Worm (Caenorhabditis elegans) whole organism, late embryonic: ENCODE data around the gene pfut-1.

Experiments used
- C38D4.7 ChIP-seq: fragments of 200-800 bp; sonication (Bioruptor generic); optimal IDR thresholded peaks from 2 replicates; lab custom pipeline; 2018; ENCODE audit warnings: mild to moderate bottlenecking, missing genetic modification characterization, moderate library complexity, missing compliant biosample characterization
- F13H6.1 ChIP-seq: sonication (generic microtip); optimal IDR thresholded peaks from 2 replicates; lab custom pipeline; 2016; ENCODE audit warnings: missing genetic modification characterization, missing compliant biosample characterization
- K02D7.2 ChIP-seq: sonication (generic microtip); optimal IDR thresholded peaks from 2 replicates; lab custom pipeline; 2017; ENCODE audit warnings: mild to moderate bottlenecking, missing genetic modification characterization, missing compliant biosample characterization
- Y22D7AL.16 ChIP-seq: sonication (generic microtip); optimal IDR thresholded peaks from 2 replicates; lab custom pipeline; 2016; ENCODE audit warnings: missing genetic modification characterization, missing compliant biosample characterization
- ahr-1 ChIP-seq: sonication (generic microtip); optimal IDR thresholded peaks from 2 replicates; lab custom pipeline; 2016; ENCODE audit warnings: missing genetic modification characterization, missing compliant biosample characterization
- ama-1 ChIP-seq: fragments of 150-350 bp; optimal IDR thresholded peaks from 2 replicates; lab custom pipeline; 2014
- ceh-18 ChIP-seq: sonication (generic microtip); optimal IDR thresholded peaks from 2 replicates; lab custom pipeline; 2016; ENCODE audit warnings: missing genetic modification characterization, missing compliant biosample characterization
- ceh-2 ChIP-seq: sonication (generic microtip); optimal IDR thresholded peaks from 2 replicates; lab custom pipeline; 2016; ENCODE audit warnings: missing genotype, missing genetic modification characterization, missing compliant biosample characterization
- ceh-22 ChIP-seq: sonication (generic microtip); optimal IDR thresholded peaks from 2 replicates; lab custom pipeline; 2017; ENCODE audit warnings: missing biosample characterization, missing genetic modification characterization
- ceh-30 ChIP-seq: fragments of 150-350 bp; optimal IDR thresholded peaks from 2 replicates; lab custom pipeline; 2014; ENCODE audit warnings: missing biosample characterization, missing genetic modification characterization
- ceh-31 ChIP-seq: sonication (generic microtip); optimal IDR thresholded peaks from 2 replicates; lab custom pipeline; 2016; ENCODE audit warnings: missing genetic modification characterization, missing compliant biosample characterization
- ceh-34 ChIP-seq: sonication (generic microtip); optimal IDR thresholded peaks from 2 replicates; lab custom pipeline; 2016; ENCODE audit warnings: mild to moderate bottlenecking, missing genetic modification characterization, missing compliant biosample characterization
- che-1 ChIP-seq: sonication (generic microtip); optimal IDR thresholded peaks from 2 replicates; lab custom pipeline; 2016; ENCODE audit warnings: mild to moderate bottlenecking, missing genetic modification characterization, missing compliant biosample characterization
- dmd-4 ChIP-seq: sonication (generic microtip); optimal IDR thresholded peaks from 2 replicates; lab custom pipeline; 2016; ENCODE audit warnings: borderline replicate concordance, missing genetic modification characterization, missing compliant biosample characterization
- dve-1 ChIP-seq: sonication (generic microtip); optimal IDR thresholded peaks from 2 replicates; lab custom pipeline; 2017; ENCODE audit warnings: antibody characterized with exemption, mild to moderate bottlenecking, missing genetic modification characterization, missing compliant biosample characterization
- elt-2 ChIP-seq: sonication (generic microtip); optimal IDR thresholded peaks from 2 replicates; lab custom pipeline; 2016; ENCODE audit warnings: missing genetic modification reagents, missing genetic modification characterization, missing compliant biosample characterization
- ets-4 ChIP-seq: sonication (generic microtip); optimal IDR thresholded peaks from 2 replicates; lab custom pipeline; 2016; ENCODE audit warnings: missing genetic modification characterization, missing compliant biosample characterization
- eyg-1 ChIP-seq: sonication (generic microtip); optimal IDR thresholded peaks from 2 replicates; lab custom pipeline; 2016; ENCODE audit warnings: missing genotype, missing genetic modification characterization, missing compliant biosample characterization
- fax-1 ChIP-seq: sonication (generic microtip); optimal IDR thresholded peaks from 2 replicates; lab custom pipeline; 2016; ENCODE audit warnings: missing genotype, missing genetic modification characterization, missing compliant biosample characterization
- fkh-10 ChIP-seq: fragments of 150-350 bp; optimal IDR thresholded peaks from 2 replicates; lab custom pipeline; 2014; ENCODE audit warnings: missing biosample characterization, missing genetic modification reagents, missing genetic modification characterization
- hlh-30 ChIP-seq: sonication (generic microtip); optimal IDR thresholded peaks from 2 replicates; lab custom pipeline; 2017; ENCODE audit warnings: antibody characterized with exemption, missing genetic modification characterization, missing compliant biosample characterization; ENCODE audit not compliant: insufficient read depth
- lin-11 ChIP-seq: fragments of 200-800 bp; sonication (Bioruptor generic); optimal IDR thresholded peaks from 2 replicates; lab custom pipeline; 2018; ENCODE audit warnings: mild to moderate bottlenecking, missing genetic modification characterization, missing compliant biosample characterization
- madf-2 ChIP-seq: sonication (generic microtip); optimal IDR thresholded peaks from 2 replicates; lab custom pipeline; 2017; ENCODE audit warnings: missing genetic modification characterization, missing compliant biosample characterization
- mec-3 ChIP-seq: sonication (generic microtip); optimal IDR thresholded peaks from 2 replicates; lab custom pipeline; 2016; ENCODE audit warnings: borderline replicate concordance, missing genetic modification characterization, missing compliant biosample characterization
- nfya-1 ChIP-seq: sonication (generic microtip); optimal IDR thresholded peaks from 2 replicates; lab custom pipeline; 2017; ENCODE audit warnings: missing genetic modification characterization, mild to moderate bottlenecking, missing compliant biosample characterization, antibody characterized with exemption, moderate library complexity
- pat-9 ChIP-seq: fragments of 200-800 bp; sonication (Bioruptor generic); optimal IDR thresholded peaks from 2 replicates; lab custom pipeline; 2018; ENCODE audit warnings: mild to moderate bottlenecking, missing genetic modification characterization, moderate library complexity, missing compliant biosample characterization
- pha-2 ChIP-seq: sonication (generic microtip); optimal IDR thresholded peaks from 2 replicates; lab custom pipeline; 2017; ENCODE audit warnings: mild to moderate bottlenecking, missing genetic modification characterization, missing compliant biosample characterization
- pros-1 ChIP-seq: fragments of 150-350 bp; optimal IDR thresholded peaks from 2 replicates; lab custom pipeline; 2014; ENCODE audit warnings: missing biosample characterization, missing genetic modification reagents, missing genetic modification characterization
- ref-2 ChIP-seq: sonication (generic microtip); optimal IDR thresholded peaks from 2 replicates; lab custom pipeline; 2016; ENCODE audit warnings: missing genetic modification characterization, missing compliant biosample characterization
- sdc-2 ChIP-seq: sonication (generic microtip); optimal IDR thresholded peaks from 2 replicates; lab custom pipeline; 2016; ENCODE audit warnings: missing genotype, missing genetic modification characterization, missing compliant biosample characterization
- sox-2 ChIP-seq: fragments of 200-800 bp; sonication (Bioruptor generic); IDR thresholded peaks from 2 replicates; pipeline ENCODE4 v1.3.6; 2022; ENCODE audit warnings: missing genetic modification reagents, missing genetic modification characterization, missing compliant biosample characterization
- tbx-2 ChIP-seq: sonication (generic microtip); optimal IDR thresholded peaks from 2 replicates; lab custom pipeline; 2016; ENCODE audit warnings: missing genetic modification characterization, missing compliant biosample characterization
- ttx-3 ChIP-seq: sonication (generic microtip); optimal IDR thresholded peaks from 2 replicates; lab custom pipeline; 2016; ENCODE audit warnings: missing genetic modification reagents, missing genetic modification characterization, missing compliant biosample characterization
- unc-3 ChIP-seq, 2 experiments: fragments of 200-800 bp in 1 of 2; sonication (Bioruptor generic) in 1 of 2; sonication (generic microtip) in 1 of 2; conservative IDR thresholded peaks in 1 of 2; optimal IDR thresholded peaks in 1 of 2; 2 replicates each; pipeline versions ENCODE4 v1.3.6 to Lab custom; 2016 to 2022; ENCODE audit warnings: missing compliant biosample characterization in 2 of 2, missing genetic modification characterization in 2 of 2, missing genetic modification reagents in 1 of 2
- unc-42 ChIP-seq: sonication (generic microtip); optimal IDR thresholded peaks from 2 replicates; lab custom pipeline; 2016; ENCODE audit warnings: missing genotype, missing genetic modification characterization, missing compliant biosample characterization
- zip-5 ChIP-seq: sonication (generic microtip); optimal IDR thresholded peaks from 2 replicates; lab custom pipeline; 2016; ENCODE audit warnings: missing genetic modification characterization, missing compliant biosample characterization

The pfut-1 gene

DNA sequence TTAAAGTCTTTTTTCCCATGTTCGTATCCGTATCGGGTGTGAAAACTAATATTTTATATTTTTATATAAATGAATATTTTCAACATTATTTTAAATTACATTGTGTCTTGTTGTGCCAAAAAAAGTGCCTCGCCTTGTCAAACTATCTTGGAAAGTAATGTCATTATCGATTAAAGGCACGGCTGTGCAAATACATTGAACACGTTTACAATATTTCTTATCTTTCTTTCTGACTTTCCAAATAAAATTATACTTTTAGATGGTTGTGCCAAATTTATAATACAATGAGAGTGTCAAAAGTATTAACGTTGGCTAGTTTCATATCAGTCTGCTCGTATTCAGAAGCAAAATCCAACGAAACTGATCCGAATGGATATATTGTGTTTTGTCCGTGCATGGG, at the start of gene pfut-1:
Gene pfut-1 (plus strand): TSS at position 258 of the 400 bp plus-strand sequence.
- no peak for TF ChIP-seq tbx-2
- no peak for TF ChIP-seq zip-5 (tag; lab: Kevin White, UChicago)
- no peak for TF ChIP-seq pat-9 (tag; lab: Kevin White, UChicago)

DNA sequence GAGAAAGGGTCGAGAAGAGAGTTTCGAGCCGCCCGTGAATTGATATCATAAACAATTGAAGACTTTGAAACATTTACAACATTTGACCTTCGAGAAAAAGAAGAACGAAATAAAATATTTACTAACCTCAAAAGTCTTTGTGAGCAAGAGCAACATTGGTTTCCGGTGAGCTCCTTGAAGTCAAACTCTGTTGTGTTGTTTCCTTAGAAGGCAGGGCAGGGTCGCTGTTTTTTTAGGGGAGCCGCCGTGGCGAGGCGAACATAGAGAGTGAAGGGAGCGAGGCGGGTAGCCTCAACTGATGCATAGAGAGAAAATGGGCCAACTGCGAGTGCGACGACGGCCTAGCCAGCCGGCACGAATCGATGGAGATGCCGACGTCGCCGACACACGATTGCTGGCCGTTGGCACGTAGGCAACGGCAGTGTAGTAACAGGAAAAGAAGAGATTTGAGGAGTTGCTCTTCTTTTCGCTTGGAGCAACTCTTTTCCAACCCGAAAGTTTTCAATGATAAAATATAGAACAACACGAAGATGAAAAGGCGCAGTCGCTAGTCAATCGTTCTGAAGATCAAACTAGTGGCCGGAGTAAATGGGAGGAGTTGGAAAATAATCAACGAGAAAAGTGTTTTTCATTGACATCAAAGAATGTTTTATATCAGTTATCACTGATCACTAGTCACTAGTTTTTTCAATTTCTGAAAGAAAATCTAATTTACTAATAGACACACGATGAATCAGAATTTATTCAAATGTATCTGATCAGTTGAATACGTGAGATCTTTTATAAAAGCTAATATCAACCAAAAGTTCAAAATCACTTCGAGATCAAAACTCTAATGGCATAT, 49.4 kb upstream of the pfut-1 start, which contains the start of gene mai-1:
Gene mai-1 (minus strand): TSS at position 557 of the 844 bp plus-strand sequence.
- TF ChIP-seq che-1 (tag; lab: Kevin White, UChicago) (no peak), ceh-18 (tag; lab: Kevin White, UChicago) (peak; percentile 83), pha-2 (tag; lab: Kevin White, UChicago) (no peak), pat-9 (tag; lab: Kevin White, UChicago) (peak; percentile 4), ceh-31 (tag; lab: Kevin White, UChicago) (peak; percentile 74), mec-3 (tag; lab: Kevin White, UChicago) (no peak), fkh-10 (GFP tag; lab: Kevin White, UChicago) (no peak), nfya-1 (tag; lab: Kevin White, UChicago) (peak; percentile 51), madf-2 (tag; lab: Kevin White, UChicago) (no peak), ceh-34 (tag; lab: Kevin White, UChicago) (peak; percentile 30), tbx-2 (peak; percentile 67), ref-2 (tag; lab: Kevin White, UChicago) (peak; percentile 24)

DNA sequence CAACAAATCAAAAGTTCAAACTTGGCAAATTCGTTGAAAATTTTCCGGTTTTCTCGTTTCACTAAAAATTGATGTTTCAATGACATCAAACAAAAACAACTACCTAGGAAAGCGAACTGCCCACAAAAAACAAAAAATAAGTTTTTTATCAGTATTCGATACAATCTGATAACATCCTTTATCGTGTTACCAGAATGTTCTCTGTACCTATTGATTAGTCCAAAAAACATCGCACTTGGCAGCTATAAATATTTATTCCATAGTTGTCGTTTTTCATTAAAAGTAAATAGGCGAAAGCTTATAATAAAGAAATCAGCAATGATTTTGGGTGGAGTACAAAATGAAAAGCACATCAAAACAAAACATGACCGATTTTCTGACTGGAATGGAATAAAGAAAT, 48.4 kb upstream of the pfut-1 start:
- TF ChIP-seq elt-2 (tag; lab: Kevin White, UChicago) (peak; percentile 87), ref-2 (tag; lab: Kevin White, UChicago) (no peak)

DNA sequence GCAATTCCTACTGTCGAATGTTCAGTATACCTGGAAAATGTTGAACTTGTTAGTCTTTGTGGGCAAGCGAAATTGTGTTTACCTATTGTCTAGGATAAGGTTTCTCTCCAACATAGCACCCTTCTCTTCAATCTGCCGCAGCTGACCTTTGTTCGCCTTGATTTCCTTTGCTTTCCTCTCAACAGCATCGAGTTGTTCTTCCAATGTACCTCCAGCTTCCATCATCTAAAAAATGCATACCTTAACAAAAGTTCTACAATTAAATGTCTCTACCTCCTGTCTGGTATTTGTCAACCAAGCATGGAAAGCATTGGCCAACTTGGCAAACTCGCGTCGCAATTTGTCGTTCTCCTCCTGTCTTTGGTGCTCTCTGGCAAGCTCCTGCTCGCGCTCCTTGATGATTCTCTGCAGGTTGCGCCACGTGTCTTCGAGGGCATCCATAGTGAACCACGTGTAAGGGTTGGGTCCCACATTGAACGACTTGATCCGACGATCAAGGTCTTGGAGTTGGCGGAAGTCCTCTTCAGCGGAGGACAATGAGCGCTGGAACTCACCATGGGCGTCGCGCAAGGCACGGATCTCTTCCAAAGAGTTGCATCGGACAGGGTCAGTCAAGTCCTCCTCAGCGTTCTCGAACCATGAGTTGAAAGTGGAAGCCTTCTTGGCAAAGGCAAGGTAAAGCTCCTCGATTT, 46.9 kb upstream of the pfut-1 start:
- TF ChIP-seq ahr-1 (tag; lab: Kevin White, UChicago) (no peak), tbx-2 (no peak), pros-1 (tag; lab: Kevin White, UChicago) (no peak), Y22D7AL.16 (tag; lab: Kevin White, UChicago) (no peak), K02D7.2 (tag; lab: Kevin White, UChicago) (no peak), sox-2 (GFP tag; lab: Robert Waterston, UW) (no peak), dmd-4 (tag; lab: Kevin White, UChicago) (no peak), hlh-30 (tag; lab: Kevin White, UChicago) (no peak)

DNA sequence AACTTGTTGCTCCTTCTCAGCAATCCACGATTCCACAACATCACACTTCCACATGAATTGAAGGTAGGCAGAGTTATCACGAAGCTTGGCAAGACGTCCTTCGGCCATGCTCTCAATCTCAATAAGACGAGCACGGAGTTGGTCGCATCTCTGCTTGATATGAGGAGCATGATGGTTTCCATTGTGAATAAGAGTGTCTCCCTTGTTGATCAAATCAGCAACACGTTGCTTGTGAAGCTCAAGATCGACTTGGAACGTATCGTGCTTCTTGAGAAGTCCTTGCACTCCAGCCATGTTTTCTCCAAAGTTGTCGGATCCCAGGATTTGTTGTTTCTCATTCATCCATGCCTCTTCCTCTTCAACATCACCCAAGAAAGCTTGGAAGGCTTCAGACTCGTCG, 46.0 kb upstream of the pfut-1 start:
- no peak for TF ChIP-seq nfya-1 (tag; lab: Kevin White, UChicago)
- TF ChIP-seq che-1 (tag; lab: Kevin White, UChicago): no peak
- no peak for TF ChIP-seq fkh-10 (GFP tag; lab: Kevin White, UChicago)
- no peak for TF ChIP-seq pat-9 (tag; lab: Kevin White, UChicago)
- no peak for TF ChIP-seq zip-5 (tag; lab: Kevin White, UChicago)
- no peak for TF ChIP-seq ets-4 (tag; lab: Kevin White, UChicago)
- no peak for TF ChIP-seq lin-11
- TF ChIP-seq ama-1 (lab: Kevin White, UChicago): no peak
- no peak for TF ChIP-seq sdc-2 (tag; lab: Kevin White, UChicago)
- TF ChIP-seq F13H6.1 (tag; lab: Kevin White, UChicago): no peak

DNA sequence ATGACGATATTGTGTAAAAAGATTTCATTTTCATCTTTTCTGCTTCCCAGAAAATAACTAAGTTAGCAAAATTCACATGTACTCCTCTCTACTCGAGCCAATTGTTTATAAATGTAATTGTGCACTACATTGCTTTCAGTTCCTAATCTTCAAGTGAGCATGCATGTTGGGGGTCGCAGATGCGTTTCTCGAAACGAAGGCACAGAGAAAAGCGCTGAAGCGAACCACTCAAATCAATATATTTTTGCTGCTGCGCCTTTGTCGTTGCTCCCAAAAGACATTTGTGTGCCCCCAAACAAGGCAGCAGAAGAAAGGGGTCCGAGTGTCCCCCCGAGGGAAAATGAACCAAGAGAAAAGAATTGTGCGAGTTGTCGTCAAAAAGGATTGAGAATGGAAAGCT, 39.4 kb upstream of the pfut-1 start:
- TF ChIP-seq unc-42: peak; percentile 87
- no peak for TF ChIP-seq dve-1
- TF ChIP-seq nfya-1 (tag; lab: Kevin White, UChicago): peak; percentile 19
- TF ChIP-seq ets-4 (tag; lab: Kevin White, UChicago): no peak
- TF ChIP-seq zip-5 (tag; lab: Kevin White, UChicago): no peak
- peak; percentile 61 for TF ChIP-seq ceh-31 (tag; lab: Kevin White, UChicago)
- peak; percentile 6 for TF ChIP-seq tbx-2
- TF ChIP-seq C38D4.7: no peak
- TF ChIP-seq fax-1 (tag; lab: Kevin White, UChicago): no peak
- no peak for TF ChIP-seq Y22D7AL.16 (tag; lab: Kevin White, UChicago)
- no peak for TF ChIP-seq ceh-22 (tag; lab: Kevin White, UChicago)
- no peak for TF ChIP-seq elt-2 (tag; lab: Kevin White, UChicago)
- TF ChIP-seq ttx-3 (tag; lab: Kevin White, UChicago): no peak
- TF ChIP-seq ceh-2: no peak
- no peak for TF ChIP-seq pat-9 (tag; lab: Kevin White, UChicago)
- no peak for TF ChIP-seq unc-3 (GFP tag; conservative IDR thresholded peaks at IDR 0.05; lab: Robert Waterston, UW)
- peak; percentile 20 for TF ChIP-seq unc-3 (tag; optimal IDR thresholded peaks at IDR 0.05; lab: Kevin White, UChicago)
- TF ChIP-seq dmd-4 (tag; lab: Kevin White, UChicago): no peak
- no peak for TF ChIP-seq eyg-1 (tag; lab: Kevin White, UChicago)
- TF ChIP-seq sdc-2 (tag; lab: Kevin White, UChicago): no peak
- no peak for TF ChIP-seq ceh-30
- no peak for TF ChIP-seq ceh-18 (tag; lab: Kevin White, UChicago)
